Worm (Caenorhabditis elegans) whole organism, L4 larva: ENCODE measurements around the gene ska-3.

Source experiments
- egl-27 ChIP-seq: sonication (generic microtip); optimal IDR thresholded peaks from 3 replicates; lab custom pipeline; 2017; ENCODE audit warnings: missing biosample characterization, missing genetic modification reagents, missing genetic modification characterization
- mdl-1 ChIP-seq, 2 experiments: fragments of 150-350 bp in 1 of 2; sonication (generic microtip) in 1 of 2; optimal IDR thresholded peaks; 2 replicates each; lab custom pipeline; 2014 to 2017; ENCODE audit warnings: missing biosample characterization in 2 of 2, missing genetic modification characterization in 2 of 2
- nhr-111 ChIP-seq: fragments of 200-800 bp; sonication (Bioruptor generic); optimal IDR thresholded peaks from 2 replicates; lab custom pipeline; 2018; ENCODE audit warnings: mild to moderate bottlenecking, missing genetic modification characterization, missing compliant biosample characterization
- nhr-25 ChIP-seq: sonication (generic microtip); optimal IDR thresholded peaks from 2 replicates; lab custom pipeline; 2017; ENCODE audit warnings: missing genetic modification characterization, mild to moderate bottlenecking, missing compliant biosample characterization, antibody characterized with exemption, moderate library complexity, borderline replicate concordance; ENCODE audit not compliant: insufficient read depth
- nhr-76 ChIP-seq: fragments of 150-350 bp; optimal IDR thresholded peaks from 2 replicates; lab custom pipeline; 2014; ENCODE audit warnings: missing biosample characterization, missing genetic modification characterization
- snpc-4 ChIP-seq: fragments of 150-350 bp; optimal IDR thresholded peaks from 2 replicates; lab custom pipeline; 2014; ENCODE audit warnings: missing biosample characterization, missing genetic modification characterization

- TF ChIP-seq mdl-1 (tag; optimal IDR thresholded peaks at IDR 0.05; lab: Kevin White, UChicago), result no peak
- no peak for TF ChIP-seq nhr-25 (tag; lab: Kevin White, UChicago)
- no peak for TF ChIP-seq snpc-4
- TF ChIP-seq nhr-76 (tag; lab: Kevin White, UChicago), result no peak
- no peak for TF ChIP-seq nhr-111
- no peak for TF ChIP-seq egl-27
Measured at ce11 chrIII:5714984-5715454, 36.2 kb upstream of the ska-3 start.
